Worm (Caenorhabditis elegans): ENCODE measurements around the gene nduc-2.

DNA sequence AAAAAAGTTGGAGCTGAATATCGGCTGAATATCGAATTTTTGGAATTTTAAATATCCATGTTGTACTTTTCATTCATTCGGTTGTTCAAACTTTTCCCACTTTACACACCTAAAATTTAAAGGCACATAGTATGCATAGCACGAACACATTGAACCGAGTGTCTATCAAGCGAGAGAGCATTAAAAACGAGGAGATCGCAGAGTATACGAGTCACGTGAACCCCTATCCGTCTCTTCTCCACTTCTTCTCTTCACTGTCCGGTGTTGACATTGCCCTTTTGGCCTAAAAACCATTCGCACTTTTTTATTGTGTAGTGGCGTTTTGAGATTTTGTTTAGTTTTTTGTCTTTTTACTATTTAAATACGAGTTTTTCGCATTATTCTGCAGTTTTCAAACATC lies 17.8 kb downstream of the nduc-2 start:
- no peak for TF ChIP-seq dao-5 (tag; optimal IDR thresholded peaks at IDR 0.05)
- TF ChIP-seq him-1 (tag; optimal IDR thresholded peaks at IDR 0.05): no peak

All from whole organism, L4/young adult.